Worm (Caenorhabditis elegans): ENCODE data around the gene F18A12.7.

DNA sequence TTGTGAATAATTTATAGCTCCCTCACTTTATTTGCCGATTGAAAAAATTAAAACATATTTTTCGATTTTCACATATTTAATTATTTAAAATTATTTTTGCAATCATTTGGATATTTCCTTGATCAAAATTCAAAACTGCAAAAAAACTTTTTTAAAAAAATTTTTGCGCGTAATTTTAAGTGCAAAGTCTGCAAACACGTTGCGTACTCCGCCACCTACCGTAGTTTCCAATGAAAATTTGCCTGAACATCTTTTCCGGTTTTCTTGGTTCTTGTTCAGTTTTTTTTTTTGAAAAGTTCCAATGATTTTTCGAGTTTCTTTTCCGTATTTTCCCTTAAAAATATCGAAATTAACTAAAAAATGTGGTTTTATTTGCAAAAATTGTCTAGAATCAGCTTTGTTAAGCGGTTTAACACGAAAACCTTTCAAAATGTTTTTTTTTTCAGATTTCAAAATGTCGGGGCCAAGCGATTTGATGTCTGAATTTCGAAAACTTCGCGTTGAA, 34.5 kb upstream of the F18A12.7 start, which contains the start of gene C16C8.25:
- TF ChIP-seq snpc-4 (tag; optimal IDR thresholded peaks at IDR 0.05): no peak
- TF ChIP-seq ama-1 (optimal IDR thresholded peaks at IDR 0.05): no peak
- no peak for TF ChIP-seq ets-5 (GFP tag; IDR thresholded peaks at IDR 0.05)
- no peak for TF ChIP-seq ceh-63 (GFP tag; optimal IDR thresholded peaks at IDR 0.05)
- TF ChIP-seq ztf-11 (tag; optimal IDR thresholded peaks at IDR 0.05): no peak
- no peak for TF ChIP-seq sptf-1 (tag; optimal IDR thresholded peaks at IDR 0.05)
- no peak for TF ChIP-seq lin-15B (tag; optimal IDR thresholded peaks at IDR 0.05)
